Worm (Caenorhabditis elegans): ENCODE results near the gene Y57G11C.43.

Gene Y57G11C.43

ce11 chrIV:14793900-14794624 lies 24.8 kb downstream of the Y57G11C.43 start (continued):
- no peak for TF ChIP-seq egl-27 (tag; optimal IDR thresholded peaks at IDR 0.05)
- TF ChIP-seq rnt-1 (tag; optimal IDR thresholded peaks at IDR 0.05): peak; percentile 14
- no peak for TF ChIP-seq hpl-2 (GFP tag; optimal IDR thresholded peaks at IDR 0.05)
- no peak for TF ChIP-seq nhr-84 (tag; optimal IDR thresholded peaks at IDR 0.05)
- peak; percentile 55 for TF ChIP-seq xbp-1 (tag; optimal IDR thresholded peaks at IDR 0.05)
- peak; percentile 8 for TF ChIP-seq unc-130 (tag; optimal IDR thresholded peaks at IDR 0.05)
- no peak for TF ChIP-seq C34B4.2 (tag; optimal IDR thresholded peaks at IDR 0.05)
- peak in 1 of 2 experiments; percentile 84 for TF ChIP-seq mdl-1 (tag; optimal IDR thresholded peaks at IDR 0.05)
- TF ChIP-seq lin-39 (tag; optimal IDR thresholded peaks at IDR 0.05): no peak
- TF ChIP-seq fkh-4 (tag; optimal IDR thresholded peaks at IDR 0.05; ENCODE audit: borderline replicate concordance): no peak
- no peak for TF ChIP-seq ceh-90 (tag; optimal IDR thresholded peaks at IDR 0.05)
- TF ChIP-seq snu-23 (GFP tag; optimal IDR thresholded peaks at IDR 0.05): peak; percentile 47
- TF ChIP-seq ztf-4 (tag; optimal IDR thresholded peaks at IDR 0.05): peak; percentile 37
- TF ChIP-seq aha-1 (tag; optimal IDR thresholded peaks at IDR 0.05): no peak
- peak; percentile 25 for TF ChIP-seq egl-13 (tag; optimal IDR thresholded peaks at IDR 0.05)
- peak in 1 of 3 experiments; percentile 32 for TF ChIP-seq dpl-1 (GFP tag; optimal IDR thresholded peaks at IDR 0.05)
- no peak for TF ChIP-seq ets-5 (GFP tag; IDR thresholded peaks at IDR 0.05)
- TF ChIP-seq sptf-1 (tag; optimal IDR thresholded peaks at IDR 0.05): no peak
- no peak for TF ChIP-seq unc-62 (GFP tag; optimal IDR thresholded peaks at IDR 0.05)
- TF ChIP-seq swsn-7 (tag; optimal IDR thresholded peaks at IDR 0.05): peak; percentile 64
- TF ChIP-seq C16A3.4 (tag; optimal IDR thresholded peaks at IDR 0.05): peak; percentile 53
- no peak for TF ChIP-seq nhr-12 (tag; optimal IDR thresholded peaks at IDR 0.05)
- no peak for TF ChIP-seq pqm-1 (tag; optimal IDR thresholded peaks at IDR 0.05)
- no peak for TF ChIP-seq ceh-63 (GFP tag; optimal IDR thresholded peaks at IDR 0.05)
- no peak for TF ChIP-seq pax-3 (tag; optimal IDR thresholded peaks at IDR 0.05)
- TF ChIP-seq irx-1 (tag; optimal IDR thresholded peaks at IDR 0.05): no peak
- TF ChIP-seq nhr-237 (tag; optimal IDR thresholded peaks at IDR 0.05): peak; percentile 3
- peak; percentile 62 for TF ChIP-seq nhr-71 (tag; optimal IDR thresholded peaks at IDR 0.05)
- no peak for TF ChIP-seq elt-2 (tag; optimal IDR thresholded peaks at IDR 0.05)
- peak; percentile 54 for TF ChIP-seq fkh-10 (GFP tag; optimal IDR thresholded peaks at IDR 0.05)
- TF ChIP-seq lin-35 (GFP tag; optimal IDR thresholded peaks at IDR 0.05): peak; percentile 38 to 52
- no peak for TF ChIP-seq snpc-4 (tag; optimal IDR thresholded peaks at IDR 0.05)
- TF ChIP-seq nhr-47 (tag; optimal IDR thresholded peaks at IDR 0.05): peak; percentile 65
- TF ChIP-seq mab-9 (GFP tag; IDR thresholded peaks at IDR 0.05): no peak
- peak; percentile 65 for TF ChIP-seq mep-1 (tag; optimal IDR thresholded peaks at IDR 0.05)
- no peak for TF ChIP-seq ceh-88 (GFP tag; IDR thresholded peaks at IDR 0.05)
- TF ChIP-seq ztf-11 (tag; optimal IDR thresholded peaks at IDR 0.05): peak in 1 of 2 experiments; percentile 9
- TF ChIP-seq pag-3 (tag; optimal IDR thresholded peaks at IDR 0.05; ENCODE audit: borderline replicate concordance, insufficient read depth): no peak
- no peak for TF ChIP-seq lin-15B (tag; optimal IDR thresholded peaks at IDR 0.05)
- peak in 1 of 6 experiments; percentile 63 for TF ChIP-seq elt-3 (tag; optimal IDR thresholded peaks at IDR 0.05)
- peak; percentile 50 to 69 (median 54) for TF ChIP-seq ceh-82 (tag; optimal IDR thresholded peaks at IDR 0.05)
- no peak for TF ChIP-seq unc-30 (tag; optimal IDR thresholded peaks at IDR 0.05)
- TF ChIP-seq vab-15 (tag; optimal IDR thresholded peaks at IDR 0.05): no peak
- TF ChIP-seq grh-1 (GFP tag; IDR thresholded peaks at IDR 0.05): no peak
- TF ChIP-seq nhr-19 (GFP tag; conservative IDR thresholded peaks at IDR 0.05): peak; percentile 15; the same call in 1 of the 2 replicates
- TF ChIP-seq nhr-28 (tag; optimal IDR thresholded peaks at IDR 0.05): no peak
- no peak for TF ChIP-seq efl-3 (GFP tag; optimal IDR thresholded peaks at IDR 0.05)
- TF ChIP-seq nhr-90 (tag; optimal IDR thresholded peaks at IDR 0.05; ENCODE audit: poor library complexity): peak; percentile 23
- peak; percentile 7 for TF ChIP-seq dsc-1 (tag; optimal IDR thresholded peaks at IDR 0.05)
- TF ChIP-seq aly-2 (tag; optimal IDR thresholded peaks at IDR 0.05): no peak
- no peak for TF ChIP-seq zag-1 (tag; optimal IDR thresholded peaks at IDR 0.05)

Measured in whole organism, L1 larva.